Worm (Caenorhabditis elegans) whole organism, L4 larva: ENCODE results near the gene T10G3.4.

Experiments
- F10B5.3 ChIP-seq: sonication (generic microtip); optimal IDR thresholded peaks from 2 replicates; lab custom pipeline; 2016; ENCODE audit warnings: mild to moderate bottlenecking, missing genetic modification characterization, missing compliant biosample characterization
- ceh-82 ChIP-seq: sonication (generic microtip); optimal IDR thresholded peaks from 2 replicates; lab custom pipeline; 2017; ENCODE audit warnings: missing biosample characterization, missing genetic modification characterization
- dpl-1 ChIP-seq: fragments of 150-350 bp; optimal IDR thresholded peaks from 2 replicates; lab custom pipeline; 2014; ENCODE audit warnings: missing biosample characterization, missing genetic modification reagents, missing genetic modification characterization
- mep-1 ChIP-seq: fragments of 150-350 bp; sonication (generic microtip); optimal IDR thresholded peaks from 3 replicates; lab custom pipeline; 2014; ENCODE audit warnings: missing biosample characterization, missing genetic modification characterization
- nhr-10 ChIP-seq: fragments of 150-350 bp; optimal IDR thresholded peaks from 2 replicates; lab custom pipeline; 2014; ENCODE audit warnings: missing biosample characterization, missing genetic modification characterization
- nhr-237 ChIP-seq: sonication (generic microtip); optimal IDR thresholded peaks from 2 replicates; lab custom pipeline; 2017; ENCODE audit warnings: missing biosample characterization, missing genetic modification characterization
- nhr-76 ChIP-seq: fragments of 150-350 bp; optimal IDR thresholded peaks from 2 replicates; lab custom pipeline; 2014; ENCODE audit warnings: missing biosample characterization, missing genetic modification characterization
- skn-1 ChIP-seq: fragments of 150-350 bp; optimal IDR thresholded peaks from 2 replicates; lab custom pipeline; 2014; ENCODE audit warnings: missing biosample characterization, missing genetic modification characterization
- unc-39 ChIP-seq: sonication (generic microtip); optimal IDR thresholded peaks from 2 replicates; lab custom pipeline; 2017; ENCODE audit warnings: missing biosample characterization, missing genetic modification characterization

DNA sequence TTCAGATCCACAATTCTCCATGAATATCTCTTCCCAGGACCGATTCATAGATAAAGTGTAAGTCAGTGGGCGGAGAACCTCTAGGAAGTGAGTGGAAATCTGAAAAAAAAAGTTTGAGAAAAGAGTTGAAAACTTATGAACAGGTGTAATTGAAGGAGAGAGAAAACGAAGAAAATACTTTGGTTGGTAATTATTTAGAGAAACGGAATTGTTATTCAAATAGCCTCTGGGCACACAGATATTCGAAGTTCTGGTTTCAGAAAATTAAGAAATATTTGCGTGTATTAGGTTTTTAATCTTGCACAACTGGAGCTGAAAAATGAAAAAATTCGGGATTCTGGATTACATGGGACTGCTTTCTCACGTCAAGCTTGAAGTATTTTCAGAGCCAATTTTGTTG is 4.5 kb downstream of the T10G3.4 start, which contains the start of gene T10G3.2:
- TF ChIP-seq mep-1 (tag; lab: Kevin White, UChicago): no peak
- no peak for TF ChIP-seq dpl-1 (GFP tag; lab: Kevin White, UChicago)
- TF ChIP-seq ceh-82 (tag; lab: Kevin White, UChicago): no peak
- TF ChIP-seq nhr-76: no peak
- no peak for TF ChIP-seq skn-1 (tag; lab: Kevin White, UChicago)
- TF ChIP-seq F10B5.3 (tag; lab: Kevin White, UChicago): no peak
- no peak for TF ChIP-seq nhr-10 (tag; lab: Kevin White, UChicago)
- no peak for TF ChIP-seq unc-39
- TF ChIP-seq nhr-237: no peak
